Worm (Caenorhabditis elegans) whole organism, L4 larva: Measurements from ENCODE around the gene T09F5.1.

ENCODE experiments used
- F37D6.2 ChIP-seq: sonication (generic microtip); optimal IDR thresholded peaks from 2 replicates; lab custom pipeline; 2016; ENCODE audit warnings: mild to moderate bottlenecking, missing genetic modification characterization, missing compliant biosample characterization
- F44E2.7 ChIP-seq: fragments of 200-800 bp; sonication (Bioruptor generic); IDR thresholded peaks from 2 replicates; pipeline ENCODE4 v2.1.2; 2022; ENCODE audit warnings: missing genetic modification characterization, missing compliant biosample characterization
- R02D3.7 ChIP-seq: fragments of 150-350 bp; sonication (generic microtip); optimal IDR thresholded peaks from 3 replicates; lab custom pipeline; 2014; ENCODE audit warnings: missing biosample characterization, missing genetic modification characterization
- T20F7.1 ChIP-seq: fragments of 200-800 bp; sonication (Bioruptor generic); optimal IDR thresholded peaks from 2 replicates; lab custom pipeline; 2018; ENCODE audit warnings: mild to moderate bottlenecking, missing genetic modification characterization, missing compliant biosample characterization
- Y48G9A.11 ChIP-seq: fragments of 200-800 bp; sonication (Bioruptor generic); IDR thresholded peaks from 2 replicates; pipeline ENCODE4 v1.3.6; 2022; ENCODE audit warnings: missing genetic modification reagents, missing genetic modification characterization, missing compliant biosample characterization
- Y75B8A.6 ChIP-seq: fragments of 200-800 bp; sonication (Bioruptor generic); IDR thresholded peaks from 2 replicates; pipeline ENCODE4 v1.3.6; 2022; ENCODE audit warnings: missing genetic modification reagents, missing genetic modification characterization, missing compliant biosample characterization
- ZK546.5 ChIP-seq, 2 experiments: sonication (generic microtip); optimal IDR thresholded peaks; 2 replicates each; lab custom pipeline; 2017; ENCODE audit warnings: missing biosample characterization in 2 of 2, missing genetic modification characterization in 2 of 2
- aha-1 ChIP-seq: fragments of 150-350 bp; peaks from one replicate; lab custom pipeline; 2014; ENCODE audit warnings: missing biosample characterization, missing genetic modification characterization
- aly-2 ChIP-seq: sonication (generic microtip); optimal IDR thresholded peaks from 2 replicates; lab custom pipeline; 2018; ENCODE audit warnings: missing biosample characterization, missing genetic modification characterization
- ama-1 ChIP-seq: fragments of 150-350 bp; optimal IDR thresholded peaks from 2 replicates; lab custom pipeline; 2014; ENCODE audit warnings: inconsistent platforms, mixed read lengths
- arid-1 ChIP-seq: fragments of 200-800 bp; sonication (Bioruptor generic); conservative IDR thresholded peaks from 2 replicates; pipeline ENCODE4 v1.3.6; 2022; ENCODE audit warnings: missing genetic modification reagents, missing genetic modification characterization, missing compliant biosample characterization
- ceh-32 ChIP-seq: sonication (generic microtip); optimal IDR thresholded peaks from 2 replicates; lab custom pipeline; 2016; ENCODE audit warnings: mild to moderate bottlenecking, missing genetic modification characterization, missing compliant biosample characterization; ENCODE audit not compliant: poor library complexity
- ceh-44 ChIP-seq: fragments of 200-800 bp; sonication (Bioruptor generic); IDR thresholded peaks from 2 replicates; pipeline ENCODE4 v1.3.6; 2022; ENCODE audit warnings: missing genetic modification reagents, missing genetic modification characterization, missing compliant biosample characterization
- daf-16 ChIP-seq, 3 experiments: sonication (generic microtip); optimal IDR thresholded peaks; 2 replicates each; lab custom pipeline; 2016 to 2017; ENCODE audit warnings: missing genetic modification characterization in 3 of 3, missing genetic modification reagents in 3 of 3, mild to moderate bottlenecking in 2 of 3, missing compliant biosample characterization in 2 of 3, missing biosample characterization in 1 of 3, moderate library complexity in 1 of 3
- dmd-6 ChIP-seq: fragments of 200-800 bp; sonication (Bioruptor generic); IDR thresholded peaks from 2 replicates; pipeline ENCODE4 v1.3.6; 2022; ENCODE audit warnings: missing genetic modification reagents, missing genetic modification characterization, missing compliant biosample characterization
- dmd-8 ChIP-seq: fragments of 200-800 bp; sonication (Bioruptor generic); IDR thresholded peaks from 2 replicates; pipeline ENCODE4 v1.3.6; 2022; ENCODE audit warnings: missing genetic modification characterization, missing compliant biosample characterization
- dmd-9 ChIP-seq: fragments of 200-800 bp; sonication (Bioruptor generic); IDR thresholded peaks from 2 replicates; pipeline ENCODE4 v1.3.6; 2022; ENCODE audit warnings: missing genetic modification reagents, missing genetic modification characterization, missing compliant biosample characterization
- dpl-1 ChIP-seq: fragments of 150-350 bp; optimal IDR thresholded peaks from 2 replicates; lab custom pipeline; 2014; ENCODE audit warnings: missing biosample characterization, missing genetic modification reagents, missing genetic modification characterization
- duxl-1 ChIP-seq: sonication (generic microtip); optimal IDR thresholded peaks from 2 replicates; lab custom pipeline; 2016; ENCODE audit warnings: mild to moderate bottlenecking, missing genetic modification characterization, moderate library complexity, missing compliant biosample characterization; ENCODE audit not compliant: poor library complexity
- dve-1 ChIP-seq: sonication (generic microtip); optimal IDR thresholded peaks from 2 replicates; lab custom pipeline; 2017; ENCODE audit warnings: antibody characterized with exemption, mild to moderate bottlenecking, missing genetic modification characterization, missing compliant biosample characterization; ENCODE audit not compliant: insufficient read depth
- fkh-10 ChIP-seq: fragments of 150-350 bp; optimal IDR thresholded peaks from 2 replicates; lab custom pipeline; 2014; ENCODE audit warnings: missing biosample characterization, missing genetic modification reagents, missing genetic modification characterization
- fos-1 ChIP-seq: fragments of 150-350 bp; optimal IDR thresholded peaks from 2 replicates; lab custom pipeline; 2014; ENCODE audit warnings: missing biosample characterization, missing genetic modification characterization
- gei-8 ChIP-seq: fragments of 200-800 bp; sonication (Bioruptor generic); optimal IDR thresholded peaks from 2 replicates; lab custom pipeline; 2018; ENCODE audit warnings: mild to moderate bottlenecking, missing genetic modification characterization, missing compliant biosample characterization
- lim-7 ChIP-seq: fragments of 200-800 bp; sonication (Bioruptor generic); IDR thresholded peaks from 2 replicates; pipeline ENCODE4 v1.3.6; 2022; ENCODE audit warnings: missing genetic modification characterization, missing compliant biosample characterization
- lin-15B ChIP-seq: fragments of 150-350 bp; sonication (generic microtip); optimal IDR thresholded peaks from 3 replicates; lab custom pipeline; 2014; ENCODE audit warnings: missing biosample characterization, missing genetic modification characterization
- lsy-2 ChIP-seq, 2 experiments: fragments of 150-350 bp in 1 of 2; sonication (generic microtip) in 1 of 2; optimal IDR thresholded peaks; 2 replicates each; lab custom pipeline; 2014 to 2017; ENCODE audit warnings: missing biosample characterization in 2 of 2, missing genetic modification characterization in 2 of 2
- mdl-1 ChIP-seq, 2 experiments: fragments of 150-350 bp in 1 of 2; sonication (generic microtip) in 1 of 2; optimal IDR thresholded peaks; 2 replicates each; lab custom pipeline; 2014 to 2017; ENCODE audit warnings: missing biosample characterization in 2 of 2, missing genetic modification characterization in 2 of 2
- mes-2 ChIP-seq: sonication (generic microtip); optimal IDR thresholded peaks from 2 replicates; lab custom pipeline; 2016; ENCODE audit warnings: missing genotype, mild to moderate bottlenecking, missing genetic modification characterization, missing compliant biosample characterization; ENCODE audit not compliant: poor library complexity, severe bottlenecking
- nhr-25 ChIP-seq: sonication (generic microtip); optimal IDR thresholded peaks from 2 replicates; lab custom pipeline; 2017; ENCODE audit warnings: missing genetic modification characterization, mild to moderate bottlenecking, missing compliant biosample characterization, antibody characterized with exemption, moderate library complexity, borderline replicate concordance; ENCODE audit not compliant: insufficient read depth
- nhr-28 ChIP-seq: fragments of 150-350 bp; optimal IDR thresholded peaks from 2 replicates; lab custom pipeline; 2014; ENCODE audit warnings: missing biosample characterization, missing genetic modification characterization
- nhr-76 ChIP-seq: fragments of 150-350 bp; optimal IDR thresholded peaks from 2 replicates; lab custom pipeline; 2014; ENCODE audit warnings: missing biosample characterization, missing genetic modification characterization
- nhr-77 ChIP-seq: fragments of 150-350 bp; optimal IDR thresholded peaks from 2 replicates; lab custom pipeline; 2014; ENCODE audit warnings: missing biosample characterization, missing genetic modification characterization
- pha-4 ChIP-seq, 2 experiments: fragments of 150-350 bp in 1 of 2; fragments of 200-800 bp in 1 of 2; sonication (Bioruptor generic) in 1 of 2; IDR thresholded peaks in 1 of 2; optimal IDR thresholded peaks in 1 of 2; 2 replicates each; pipeline versions ENCODE4 v1.3.6 to Lab custom; 2014 to 2022; ENCODE audit warnings: missing genetic modification characterization in 2 of 2, missing genetic modification reagents in 2 of 2, missing biosample characterization in 1 of 2, missing compliant biosample characterization in 1 of 2
- sdz-12 ChIP-seq: fragments of 200-800 bp; sonication (Bioruptor generic); optimal IDR thresholded peaks from 2 replicates; lab custom pipeline; 2018; ENCODE audit warnings: mild to moderate bottlenecking, missing genetic modification characterization, missing compliant biosample characterization
- snpc-4 ChIP-seq: fragments of 150-350 bp; optimal IDR thresholded peaks from 2 replicates; lab custom pipeline; 2014; ENCODE audit warnings: missing biosample characterization, missing genetic modification characterization
- tag-97 ChIP-seq: fragments of 200-800 bp; sonication (Bioruptor generic); IDR thresholded peaks from 2 replicates; pipeline ENCODE4 v1.3.6; 2022; ENCODE audit warnings: missing genetic modification characterization, missing compliant biosample characterization
- tra-1 ChIP-seq: fragments of 200-800 bp; sonication (Bioruptor generic); IDR thresholded peaks from 2 replicates; pipeline ENCODE4 v1.3.6; 2022; ENCODE audit warnings: missing genetic modification reagents, missing genetic modification characterization, missing compliant biosample characterization
- unc-130 ChIP-seq: sonication (generic microtip); optimal IDR thresholded peaks from 2 replicates; lab custom pipeline; 2016; ENCODE audit warnings: missing genetic modification reagents, missing genetic modification characterization, missing compliant biosample characterization
- unc-62 ChIP-seq, 3 experiments: fragments of 150-350 bp in 1 of 3; sonication (generic microtip); optimal IDR thresholded peaks in 2 of 3; peaks in 1 of 3; 1 replicate in 1 of 3; 2 replicates in 2 of 3; lab custom pipeline; 2014 to 2017; ENCODE audit warnings: missing biosample characterization in 3 of 3, missing genetic modification characterization in 3 of 3, missing genetic modification reagents in 3 of 3, missing genotype in 1 of 3
- zfp-3 ChIP-seq: fragments of 200-800 bp; sonication (Bioruptor generic); conservative IDR thresholded peaks from 2 replicates; pipeline ENCODE4 v1.3.6; 2022; ENCODE audit warnings: missing genetic modification reagents, missing genetic modification characterization, missing compliant biosample characterization
- zip-11 ChIP-seq: fragments of 200-800 bp; sonication (Bioruptor generic); IDR thresholded peaks from 2 replicates; pipeline ENCODE4 v1.3.6; 2022; ENCODE audit warnings: missing genetic modification characterization, missing compliant biosample characterization
- ztf-11 ChIP-seq: fragments of 150-350 bp; optimal IDR thresholded peaks from 2 replicates; lab custom pipeline; 2014; ENCODE audit warnings: missing biosample characterization, missing genetic modification characterization
- ztf-7 ChIP-seq: fragments of 150-350 bp; optimal IDR thresholded peaks from 2 replicates; lab custom pipeline; 2014; ENCODE audit warnings: missing biosample characterization, missing genetic modification characterization

The T09F5.1 gene

DNA sequence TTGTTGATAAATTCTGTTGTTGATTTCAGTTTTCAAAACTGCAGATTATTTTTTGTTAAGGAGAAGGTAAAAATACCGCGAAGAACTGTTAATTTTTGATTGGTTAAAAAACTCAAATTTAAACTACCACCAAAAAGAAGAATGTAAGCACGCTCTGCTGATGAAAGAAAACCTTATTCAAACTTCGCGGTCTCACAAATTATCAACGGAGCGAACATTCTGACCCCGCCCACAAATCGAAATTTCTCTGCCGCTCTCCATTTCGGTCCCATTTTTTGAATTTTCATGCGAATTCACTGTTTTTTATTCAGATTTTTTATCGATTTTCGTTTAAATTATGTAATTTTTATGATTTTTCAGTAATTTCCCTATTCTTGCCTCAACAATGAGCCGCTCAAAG lies 40.7 kb downstream of the T09F5.1 start, which contains the start of gene cyn-3 (continued):
- TF ChIP-seq dve-1 (peak; percentile 92), nhr-25 (peak; percentile 28), arid-1 (GFP tag; lab: Robert Waterston, UW) (peak; percentile 71), dmd-9 (GFP tag; lab: Robert Waterston, UW) (peak; percentile 59; the same call in 1 of the 2 replicates), R02D3.7 (no peak), zip-11 (GFP tag; lab: Robert Waterston, UW) (no peak), lin-15B (peak; percentile 46), Y48G9A.11 (GFP tag; lab: Robert Waterston, UW) (no peak), dpl-1 (GFP tag; lab: Kevin White, UChicago) (peak; percentile 99), sdz-12 (GFP tag; lab: Kevin White, UChicago) (no peak), aly-2 (tag; lab: Kevin White, UChicago) (no peak), nhr-28 (tag; lab: Kevin White, UChicago) (peak; percentile 59), T20F7.1 (GFP tag; lab: Kevin White, UChicago) (peak; percentile 77), lsy-2 (tag; optimal IDR thresholded peaks at IDR 0.05; lab: Kevin White, UChicago) (peak; percentile 32 to 94), unc-130 (GFP tag; lab: Kevin White, UChicago) (peak; percentile 31), aha-1 (tag; lab: Kevin White, UChicago) (peak; percentile 18), gei-8 (GFP tag; lab: Kevin White, UChicago) (no peak), Y75B8A.6 (GFP tag; lab: Robert Waterston, UW) (no peak), zfp-3 (GFP tag; lab: Robert Waterston, UW) (no peak), ztf-7 (tag; lab: Kevin White, UChicago) (peak; percentile 63), lim-7 (GFP tag; lab: Robert Waterston, UW) (no peak), nhr-76 (tag; lab: Kevin White, UChicago) (no peak), tra-1 (GFP tag; lab: Robert Waterston, UW) (no peak), F44E2.7 (GFP tag; lab: Robert Waterston, UW) (no peak), dmd-8 (GFP tag; lab: Robert Waterston, UW) (no peak), duxl-1 (peak; percentile 51), mdl-1 (tag; optimal IDR thresholded peaks at IDR 0.05; lab: Kevin White, UChicago) (peak in 1 of 2 experiments; percentile 31), mes-2 (peak; percentile 92), fos-1 (no peak), ceh-32 (tag; lab: Kevin White, UChicago) (no peak), F37D6.2 (tag; lab: Kevin White, UChicago) (peak; percentile 45), pha-4 (GFP tag; IDR thresholded peaks at IDR 0.05; lab: Robert Waterston, UW) (0 out of 2 replicates have a peak, but pooled peaks have one; percentile 44), pha-4 (tag; optimal IDR thresholded peaks at IDR 0.05; lab: Kevin White, UChicago) (peak; percentile 71), snpc-4 (tag; lab: Kevin White, UChicago) (no peak), daf-16 (GFP tag; optimal IDR thresholded peaks at IDR 0.05; lab: Kevin White, UChicago) (peak in 1 of 2 experiments; percentile 35), daf-16 (tag; optimal IDR thresholded peaks at IDR 0.05; lab: Kevin White, UChicago) (peak; percentile 65), ZK546.5 (tag; optimal IDR thresholded peaks at IDR 0.05; lab: Kevin White, UChicago) (no peak), ztf-11 (tag; lab: Kevin White, UChicago) (no peak), dmd-6 (GFP tag; lab: Robert Waterston, UW) (peak; percentile 66), fkh-10 (GFP tag; lab: Kevin White, UChicago) (peak; percentile 81), ama-1 (lab: Kevin White, UChicago) (peak; percentile 2), tag-97 (no peak), unc-62 (GFP tag; optimal IDR thresholded peaks at IDR 0.05 in 1 of 2; lab: Kevin White, UChicago) (peak in 1 of 2 experiments; percentile 85), unc-62 (tag; optimal IDR thresholded peaks at IDR 0.05; lab: Kevin White, UChicago) (no peak), ceh-44 (GFP tag; lab: Robert Waterston, UW) (no peak), nhr-77 (tag; lab: Kevin White, UChicago) (peak; percentile 82)
